Worm (Caenorhabditis elegans) whole organism, late embryonic: ENCODE results near the gene ceh-89.

Source experiments
- C08G9.2 ChIP-seq: sonication (generic microtip); optimal IDR thresholded peaks from 2 replicates; lab custom pipeline; 2016; ENCODE audit warnings: mild to moderate bottlenecking, missing genetic modification characterization, moderate library complexity, missing compliant biosample characterization
- C38D4.7 ChIP-seq: fragments of 200-800 bp; sonication (Bioruptor generic); optimal IDR thresholded peaks from 2 replicates; lab custom pipeline; 2018; ENCODE audit warnings: mild to moderate bottlenecking, missing genetic modification characterization, moderate library complexity, missing compliant biosample characterization
- K02D7.2 ChIP-seq: sonication (generic microtip); optimal IDR thresholded peaks from 2 replicates; lab custom pipeline; 2017; ENCODE audit warnings: mild to moderate bottlenecking, missing genetic modification characterization, missing compliant biosample characterization
- K09A11.1 ChIP-seq: sonication (generic microtip); optimal IDR thresholded peaks from 2 replicates; lab custom pipeline; 2017; ENCODE audit warnings: antibody characterized with exemption, mild to moderate bottlenecking, missing genetic modification characterization, missing compliant biosample characterization; ENCODE audit not compliant: insufficient read depth
- T23F11.4 ChIP-seq: fragments of 200-800 bp; sonication (Bioruptor generic); optimal IDR thresholded peaks from 2 replicates; lab custom pipeline; 2018; ENCODE audit warnings: mild to moderate bottlenecking, missing genetic modification characterization, missing compliant biosample characterization
- Y22D7AL.16 ChIP-seq: sonication (generic microtip); optimal IDR thresholded peaks from 2 replicates; lab custom pipeline; 2016; ENCODE audit warnings: missing genetic modification characterization, missing compliant biosample characterization
- ahr-1 ChIP-seq: sonication (generic microtip); optimal IDR thresholded peaks from 2 replicates; lab custom pipeline; 2016; ENCODE audit warnings: missing genetic modification characterization, missing compliant biosample characterization
- ceh-14 ChIP-seq: sonication (generic microtip); optimal IDR thresholded peaks from 2 replicates; lab custom pipeline; 2016; ENCODE audit warnings: missing genotype, missing genetic modification characterization, missing compliant biosample characterization
- ceh-18 ChIP-seq: sonication (generic microtip); optimal IDR thresholded peaks from 2 replicates; lab custom pipeline; 2016; ENCODE audit warnings: missing genetic modification characterization, missing compliant biosample characterization
- ceh-19 ChIP-seq: fragments of 200-800 bp; sonication (Bioruptor generic); optimal IDR thresholded peaks from 2 replicates; lab custom pipeline; 2018; ENCODE audit warnings: mild to moderate bottlenecking, missing genetic modification characterization, missing compliant biosample characterization
- ceh-24 ChIP-seq: sonication (generic microtip); optimal IDR thresholded peaks from 2 replicates; lab custom pipeline; 2016; ENCODE audit warnings: mild to moderate bottlenecking, missing genetic modification characterization, missing compliant biosample characterization
- ceh-45 ChIP-seq: fragments of 200-800 bp; sonication (Bioruptor generic); IDR thresholded peaks from 2 replicates; pipeline ENCODE4 v1.3.6; 2022; ENCODE audit warnings: missing genetic modification reagents, missing genetic modification characterization, missing compliant biosample characterization
- ceh-6 ChIP-seq: fragments of 200-800 bp; sonication (Bioruptor generic); optimal IDR thresholded peaks from 2 replicates; lab custom pipeline; 2018; ENCODE audit warnings: mild to moderate bottlenecking, missing genetic modification characterization, missing compliant biosample characterization
- elt-4 ChIP-seq: sonication (generic microtip); optimal IDR thresholded peaks from 2 replicates; lab custom pipeline; 2016; ENCODE audit warnings: missing genetic modification characterization, missing compliant biosample characterization
- ets-4 ChIP-seq: sonication (generic microtip); optimal IDR thresholded peaks from 2 replicates; lab custom pipeline; 2016; ENCODE audit warnings: missing genetic modification characterization, missing compliant biosample characterization
- fax-1 ChIP-seq: sonication (generic microtip); optimal IDR thresholded peaks from 2 replicates; lab custom pipeline; 2016; ENCODE audit warnings: missing genotype, missing genetic modification characterization, missing compliant biosample characterization
- fkh-10 ChIP-seq: fragments of 150-350 bp; optimal IDR thresholded peaks from 2 replicates; lab custom pipeline; 2014; ENCODE audit warnings: missing biosample characterization, missing genetic modification reagents, missing genetic modification characterization
- fkh-6 ChIP-seq: sonication (generic microtip); optimal IDR thresholded peaks from 2 replicates; lab custom pipeline; 2016; ENCODE audit warnings: missing genetic modification characterization, missing compliant biosample characterization
- gmeb-2 ChIP-seq: sonication (generic microtip); optimal IDR thresholded peaks from 2 replicates; lab custom pipeline; 2016; ENCODE audit warnings: missing genetic modification characterization, inconsistent platforms, missing compliant biosample characterization
- hlh-15 ChIP-seq: sonication (generic microtip); optimal IDR thresholded peaks from 2 replicates; lab custom pipeline; 2016; ENCODE audit warnings: missing genetic modification characterization, missing compliant biosample characterization
- hlh-6 ChIP-seq: sonication (generic microtip); optimal IDR thresholded peaks from 2 replicates; lab custom pipeline; 2016; ENCODE audit warnings: missing genotype, missing genetic modification characterization, missing compliant biosample characterization
- hlh-8 ChIP-seq: sonication (generic microtip); optimal IDR thresholded peaks from 2 replicates; lab custom pipeline; 2016; ENCODE audit warnings: missing genotype, missing genetic modification characterization, missing compliant biosample characterization
- lim-6 ChIP-seq: sonication (generic microtip); optimal IDR thresholded peaks from 2 replicates; lab custom pipeline; 2016; ENCODE audit warnings: missing genetic modification characterization, missing compliant biosample characterization
- madf-2 ChIP-seq: sonication (generic microtip); optimal IDR thresholded peaks from 2 replicates; lab custom pipeline; 2017; ENCODE audit warnings: missing genetic modification characterization, missing compliant biosample characterization
- nfya-1 ChIP-seq: sonication (generic microtip); optimal IDR thresholded peaks from 2 replicates; lab custom pipeline; 2017; ENCODE audit warnings: missing genetic modification characterization, mild to moderate bottlenecking, missing compliant biosample characterization, antibody characterized with exemption, moderate library complexity
- nhr-11 ChIP-seq: fragments of 150-350 bp; optimal IDR thresholded peaks from 2 replicates; lab custom pipeline; 2014; ENCODE audit warnings: missing biosample characterization, missing genetic modification characterization
- nhr-232 ChIP-seq: sonication (generic microtip); optimal IDR thresholded peaks from 2 replicates; lab custom pipeline; 2016; ENCODE audit warnings: missing genetic modification characterization, missing compliant biosample characterization
- npax-4 ChIP-seq: sonication (generic microtip); optimal IDR thresholded peaks from 2 replicates; lab custom pipeline; 2016; ENCODE audit warnings: missing genetic modification characterization, missing compliant biosample characterization
- pat-9 ChIP-seq: fragments of 200-800 bp; sonication (Bioruptor generic); optimal IDR thresholded peaks from 2 replicates; lab custom pipeline; 2018; ENCODE audit warnings: mild to moderate bottlenecking, missing genetic modification characterization, moderate library complexity, missing compliant biosample characterization
- pqm-1 ChIP-seq: sonication (generic microtip); optimal IDR thresholded peaks from 2 replicates; lab custom pipeline; 2016; ENCODE audit warnings: missing genetic modification characterization, missing compliant biosample characterization
- pros-1 ChIP-seq: fragments of 150-350 bp; optimal IDR thresholded peaks from 2 replicates; lab custom pipeline; 2014; ENCODE audit warnings: missing biosample characterization, missing genetic modification reagents, missing genetic modification characterization
- ref-2 ChIP-seq: sonication (generic microtip); optimal IDR thresholded peaks from 2 replicates; lab custom pipeline; 2016; ENCODE audit warnings: missing genetic modification characterization, missing compliant biosample characterization
- rnt-1 ChIP-seq: sonication (generic microtip); optimal IDR thresholded peaks from 2 replicates; lab custom pipeline; 2016; ENCODE audit warnings: missing genetic modification characterization, missing compliant biosample characterization
- sdc-2 ChIP-seq: sonication (generic microtip); optimal IDR thresholded peaks from 2 replicates; lab custom pipeline; 2016; ENCODE audit warnings: missing genotype, missing genetic modification characterization, missing compliant biosample characterization
- sox-2 ChIP-seq: fragments of 200-800 bp; sonication (Bioruptor generic); IDR thresholded peaks from 2 replicates; pipeline ENCODE4 v1.3.6; 2022; ENCODE audit warnings: missing genetic modification reagents, missing genetic modification characterization, missing compliant biosample characterization
- sox-4 ChIP-seq: sonication (generic microtip); optimal IDR thresholded peaks from 2 replicates; lab custom pipeline; 2017; ENCODE audit warnings: mild to moderate bottlenecking, missing genetic modification characterization, inconsistent platforms, missing compliant biosample characterization
- tbx-2 ChIP-seq: sonication (generic microtip); optimal IDR thresholded peaks from 2 replicates; lab custom pipeline; 2016; ENCODE audit warnings: missing genetic modification characterization, missing compliant biosample characterization
- zip-5 ChIP-seq: sonication (generic microtip); optimal IDR thresholded peaks from 2 replicates; lab custom pipeline; 2016; ENCODE audit warnings: missing genetic modification characterization, missing compliant biosample characterization

The ceh-89 gene

ce11 chrX:14101986-14102385 is 39.8 kb upstream of the ceh-89 start, which contains the start of gene F16B12.6 (continued):
- TF ChIP-seq sox-2 (GFP tag; lab: Robert Waterston, UW) (no peak), ahr-1 (tag; lab: Kevin White, UChicago) (no peak), pqm-1 (tag; lab: Kevin White, UChicago) (no peak), T23F11.4 (GFP tag; lab: Kevin White, UChicago) (no peak), madf-2 (tag; lab: Kevin White, UChicago) (no peak), C08G9.2 (no peak), nhr-232 (tag; lab: Kevin White, UChicago) (no peak), K09A11.1 (tag; lab: Kevin White, UChicago) (no peak), fax-1 (tag; lab: Kevin White, UChicago) (no peak), tbx-2 (tag; lab: Kevin White, UChicago) (peak; percentile 94), nhr-11 (no peak), sox-4 (tag; lab: Kevin White, UChicago) (no peak), K02D7.2 (tag; lab: Kevin White, UChicago) (no peak), ceh-18 (tag; lab: Kevin White, UChicago) (peak; percentile 74), ceh-45 (no peak), ceh-24 (tag; lab: Kevin White, UChicago) (no peak), fkh-10 (GFP tag; lab: Kevin White, UChicago) (no peak), ceh-6 (GFP tag; lab: Kevin White, UChicago) (peak; percentile 36), ref-2 (tag; lab: Kevin White, UChicago) (peak; percentile 30), pat-9 (no peak), hlh-6 (tag; lab: Kevin White, UChicago) (no peak), pros-1 (tag; lab: Kevin White, UChicago) (no peak), C38D4.7 (GFP tag; lab: Kevin White, UChicago) (no peak), hlh-8 (tag; lab: Kevin White, UChicago) (no peak), sdc-2 (tag; lab: Kevin White, UChicago) (peak; percentile 82), fkh-6 (tag; lab: Kevin White, UChicago) (no peak)
- TF ChIP-seq, all 69 proteins: peak for 17

- no peak for TF ChIP-seq sdc-2 (tag; lab: Kevin White, UChicago)
- TF ChIP-seq ceh-14 (tag; lab: Kevin White, UChicago), result no peak
- no peak for TF ChIP-seq Y22D7AL.16 (tag; lab: Kevin White, UChicago)
- TF ChIP-seq npax-4 (tag; lab: Kevin White, UChicago), result no peak
- no peak for TF ChIP-seq elt-4 (tag; lab: Kevin White, UChicago)
- TF ChIP-seq, all 69 proteins: peak for 0
These were observed 39.3 kb upstream of the ceh-89 start for ce11 chrX:14102474-14102873.

ce11 chrX:14108245-14108644 is 33.5 kb upstream of the ceh-89 start, which contains the start of gene F16B12.7:
F16B12.7 (plus strand) TSS chrX:14108545.
- no peak for TF ChIP-seq npax-4 (tag; lab: Kevin White, UChicago)
- no peak for TF ChIP-seq madf-2 (tag; lab: Kevin White, UChicago)
- no peak for TF ChIP-seq nfya-1 (tag; lab: Kevin White, UChicago)
- no peak for TF ChIP-seq hlh-6 (tag; lab: Kevin White, UChicago)
- no peak for TF ChIP-seq tbx-2 (tag; lab: Kevin White, UChicago)
- no peak for TF ChIP-seq ceh-19 (GFP tag; lab: Kevin White, UChicago)
- TF ChIP-seq sdc-2 (tag; lab: Kevin White, UChicago), result no peak
- no peak for TF ChIP-seq ets-4 (tag; lab: Kevin White, UChicago)
- TF ChIP-seq rnt-1 (tag; lab: Kevin White, UChicago), result no peak
- no peak for TF ChIP-seq nhr-232 (tag; lab: Kevin White, UChicago)
- TF ChIP-seq ceh-18 (tag; lab: Kevin White, UChicago), result no peak
- no peak for TF ChIP-seq ceh-14 (tag; lab: Kevin White, UChicago)
- no peak for TF ChIP-seq gmeb-2 (tag; lab: Kevin White, UChicago)
- no peak for TF ChIP-seq zip-5 (tag; lab: Kevin White, UChicago)
- no peak for TF ChIP-seq hlh-15 (tag; lab: Kevin White, UChicago)
- TF ChIP-seq lim-6 (tag; lab: Kevin White, UChicago), result no peak
- no peak for TF ChIP-seq pat-9
